Worm (Caenorhabditis elegans) whole organism, young adult: ENCODE measurements around the gene anoh-2.

Source experiments
- F37B4.10 ChIP-seq: fragments of 200-800 bp; sonication (Bioruptor generic); IDR thresholded peaks from 2 replicates; pipeline ENCODE4 v1.3.6; 2022; ENCODE audit warnings: missing genetic modification characterization, missing compliant biosample characterization
- F52B5.7 ChIP-seq: sonication (generic microtip); optimal IDR thresholded peaks from 2 replicates; lab custom pipeline; 2016; ENCODE audit warnings: mild to moderate bottlenecking, missing genetic modification characterization, missing compliant biosample characterization
- F55B11.4 ChIP-seq: sonication (generic microtip); optimal IDR thresholded peaks from 2 replicates; lab custom pipeline; 2016; ENCODE audit warnings: missing compliant biosample characterization, missing genetic modification characterization, borderline replicate concordance; ENCODE audit not compliant: insufficient read depth
- F57A8.1 ChIP-seq: fragments of 200-800 bp; sonication (Bioruptor generic); optimal IDR thresholded peaks from 2 replicates; lab custom pipeline; 2018; ENCODE audit warnings: mild to moderate bottlenecking, missing genetic modification characterization, moderate library complexity, missing compliant biosample characterization
- F57C9.4 ChIP-seq: sonication (generic microtip); optimal IDR thresholded peaks from 2 replicates; lab custom pipeline; 2017; ENCODE audit warnings: mild to moderate bottlenecking, missing genetic modification characterization, missing compliant biosample characterization
- K12H6.12 ChIP-seq: fragments of 200-800 bp; sonication (Bioruptor generic); optimal IDR thresholded peaks from 2 replicates; lab custom pipeline; 2018; ENCODE audit warnings: mild to moderate bottlenecking, missing genetic modification characterization, missing compliant biosample characterization
- T26A5.8 ChIP-seq: sonication (generic microtip); optimal IDR thresholded peaks from 2 replicates; lab custom pipeline; 2016; ENCODE audit warnings: missing genetic modification characterization, missing compliant biosample characterization
- Y53G8AR.9 ChIP-seq: fragments of 200-800 bp; sonication (Bioruptor generic); conservative IDR thresholded peaks from 2 replicates; pipeline ENCODE4 v1.3.6; 2022; ENCODE audit warnings: missing genetic modification reagents, missing genetic modification characterization, missing compliant biosample characterization
- Y67H2A.10 ChIP-seq: fragments of 200-800 bp; sonication (Bioruptor generic); conservative IDR thresholded peaks from 2 replicates; pipeline ENCODE4 v1.3.6; 2022; ENCODE audit warnings: missing genetic modification reagents, missing genetic modification characterization, missing compliant biosample characterization
- Y79H2A.3 ChIP-seq: fragments of 200-800 bp; sonication (Bioruptor generic); conservative IDR thresholded peaks from 2 replicates; pipeline ENCODE4 v1.3.6; 2022; ENCODE audit warnings: missing genetic modification reagents, missing genetic modification characterization, missing compliant biosample characterization
- ZK185.1 ChIP-seq: sonication (generic microtip); optimal IDR thresholded peaks from 2 replicates; lab custom pipeline; 2016; ENCODE audit warnings: mild to moderate bottlenecking, missing genetic modification characterization, missing compliant biosample characterization; ENCODE audit not compliant: poor library complexity, severe bottlenecking
- ama-1 ChIP-seq, 3 experiments: fragments of 150-350 bp in 1 of 3; sonication (generic microtip) in 2 of 3; optimal IDR thresholded peaks; 2 replicates each; lab custom pipeline; 2014 to 2018; ENCODE audit warnings: missing biosample characterization in 2 of 3, missing genetic modification characterization in 2 of 3, missing genetic modification reagents in 2 of 3
- attf-5 ChIP-seq: fragments of 200-800 bp; sonication (Bioruptor generic); optimal IDR thresholded peaks from 2 replicates; lab custom pipeline; 2018; ENCODE audit warnings: mild to moderate bottlenecking, missing genetic modification characterization, missing compliant biosample characterization
- cebp-1 ChIP-seq, 2 experiments: fragments of 200-800 bp in 1 of 2; sonication (Bioruptor generic) in 1 of 2; sonication (generic microtip) in 1 of 2; IDR thresholded peaks in 1 of 2; optimal IDR thresholded peaks in 1 of 2; 2 replicates each; pipeline versions ENCODE4 v1.3.6 to Lab custom; 2017 to 2022; ENCODE audit warnings: missing compliant biosample characterization in 2 of 2, missing genetic modification characterization in 2 of 2, mild to moderate bottlenecking in 1 of 2, missing genetic modification reagents in 1 of 2, moderate library complexity in 1 of 2
- ceh-100 ChIP-seq: fragments of 200-800 bp; sonication (Bioruptor generic); IDR thresholded peaks from 2 replicates; pipeline ENCODE4 v1.3.6; 2022; ENCODE audit warnings: missing genetic modification reagents, missing genetic modification characterization, missing compliant biosample characterization
- ceh-27 ChIP-seq: fragments of 200-800 bp; sonication (Bioruptor generic); optimal IDR thresholded peaks from 2 replicates; lab custom pipeline; 2018; ENCODE audit warnings: mild to moderate bottlenecking, missing genetic modification characterization, moderate library complexity, missing compliant biosample characterization
- ceh-79 ChIP-seq: sonication (generic microtip); optimal IDR thresholded peaks from 2 replicates; lab custom pipeline; 2017; ENCODE audit warnings: mild to moderate bottlenecking, missing genetic modification characterization, missing compliant biosample characterization
- chd-7 ChIP-seq: sonication (generic microtip); optimal IDR thresholded peaks from 2 replicates; lab custom pipeline; 2016; ENCODE audit warnings: mild to moderate bottlenecking, missing genetic modification characterization, moderate library complexity, missing compliant biosample characterization
- dpl-1 ChIP-seq: fragments of 150-350 bp; optimal IDR thresholded peaks from 2 replicates; lab custom pipeline; 2014; ENCODE audit warnings: missing biosample characterization, missing genetic modification reagents, missing genetic modification characterization
- ekl-4 ChIP-seq: fragments of 200-800 bp; sonication (Bioruptor generic); IDR thresholded peaks from 2 replicates; pipeline ENCODE4 v1.3.6; 2022; ENCODE audit warnings: missing genetic modification reagents, missing genetic modification characterization, missing compliant biosample characterization
- fkh-3 ChIP-seq: sonication (generic microtip); optimal IDR thresholded peaks from 2 replicates; lab custom pipeline; 2016; ENCODE audit warnings: mild to moderate bottlenecking, missing genetic modification characterization, missing compliant biosample characterization
- hlh-26 ChIP-seq: fragments of 200-800 bp; sonication (Bioruptor generic); conservative IDR thresholded peaks from 2 replicates; pipeline ENCODE4 v1.3.6; 2022; ENCODE audit warnings: missing genetic modification reagents, missing genetic modification characterization, missing compliant biosample characterization
- hmg-1.2 ChIP-seq: fragments of 200-800 bp; sonication (Bioruptor generic); IDR thresholded peaks from 2 replicates; pipeline ENCODE4 v1.3.6; 2022; ENCODE audit warnings: missing genetic modification reagents, missing genetic modification characterization, missing compliant biosample characterization
- hmg-20 ChIP-seq: fragments of 200-800 bp; sonication (Bioruptor generic); IDR thresholded peaks from 2 replicates; pipeline ENCODE4 v1.3.6; 2022; ENCODE audit warnings: missing genetic modification reagents, missing genetic modification characterization, missing compliant biosample characterization
- lag-1 ChIP-seq: fragments of 200-800 bp; sonication (Bioruptor generic); IDR thresholded peaks from 2 replicates; pipeline ENCODE4 v1.3.6; 2022; ENCODE audit warnings: missing genetic modification reagents, missing genetic modification characterization, missing compliant biosample characterization
- lin-54 ChIP-seq: fragments of 200-800 bp; sonication (Bioruptor generic); optimal IDR thresholded peaks from 2 replicates; lab custom pipeline; 2018; ENCODE audit warnings: mild to moderate bottlenecking, missing genetic modification characterization, missing compliant biosample characterization
- lir-1 ChIP-seq: fragments of 200-800 bp; sonication (Bioruptor generic); conservative IDR thresholded peaks from 2 replicates; pipeline ENCODE4 v1.3.6; 2022; ENCODE audit warnings: missing genetic modification reagents, missing genetic modification characterization, missing compliant biosample characterization
- lsy-27 ChIP-seq: sonication (generic microtip); optimal IDR thresholded peaks from 2 replicates; lab custom pipeline; 2017; ENCODE audit warnings: missing genetic modification characterization, mild to moderate bottlenecking, missing compliant biosample characterization, antibody characterized with exemption, missing genotype, borderline replicate concordance; ENCODE audit not compliant: insufficient read depth
- mes-4 ChIP-seq: sonication (generic microtip); optimal IDR thresholded peaks from 2 replicates; lab custom pipeline; 2016; ENCODE audit warnings: missing genotype, missing genetic modification characterization, missing compliant biosample characterization
- nfya-1 ChIP-seq: sonication (generic microtip); optimal IDR thresholded peaks from 2 replicates; lab custom pipeline; 2017; ENCODE audit warnings: antibody characterized with exemption, missing compliant biosample characterization, missing genetic modification characterization, borderline replicate concordance; ENCODE audit not compliant: insufficient read depth
- nfya-2 ChIP-seq: fragments of 200-800 bp; sonication (Bioruptor generic); IDR thresholded peaks from 2 replicates; pipeline ENCODE4 v1.3.6; 2022; ENCODE audit warnings: missing genetic modification reagents, missing genetic modification characterization, missing compliant biosample characterization
- nhr-120 ChIP-seq: fragments of 200-800 bp; sonication (Bioruptor generic); IDR thresholded peaks from 2 replicates; pipeline ENCODE4 v1.3.6; 2022; ENCODE audit warnings: missing genetic modification characterization, missing compliant biosample characterization
- nhr-80 ChIP-seq: sonication (generic microtip); optimal IDR thresholded peaks from 2 replicates; lab custom pipeline; 2016; ENCODE audit warnings: missing genetic modification characterization, missing compliant biosample characterization
- nhr-90 ChIP-seq: sonication (generic microtip); optimal IDR thresholded peaks from 2 replicates; lab custom pipeline; 2016; ENCODE audit warnings: missing genotype, mild to moderate bottlenecking, missing genetic modification characterization, missing compliant biosample characterization
- rec-8 ChIP-seq, 2 experiments: sonication (generic microtip); optimal IDR thresholded peaks; 2 replicates each; lab custom pipeline; 2016; ENCODE audit warnings: mild to moderate bottlenecking in 2 of 2, missing genetic modification characterization in 2 of 2, missing genetic modification reagents in 2 of 2, missing genotype in 2 of 2, missing biosample characterization in 1 of 2, missing compliant biosample characterization in 1 of 2, moderate library complexity in 1 of 2
- sdz-38 ChIP-seq: sonication (generic microtip); optimal IDR thresholded peaks from 2 replicates; lab custom pipeline; 2016; ENCODE audit warnings: missing genotype, missing genetic modification characterization, missing compliant biosample characterization
- snpc-1.3 ChIP-seq: sonication (generic microtip); optimal IDR thresholded peaks from 2 replicates; lab custom pipeline; 2017; ENCODE audit warnings: missing genetic modification characterization, mild to moderate bottlenecking, missing compliant biosample characterization, antibody characterized with exemption, moderate library complexity, missing genotype, missing genetic modification reagents; ENCODE audit not compliant: insufficient read depth
- snpc-4 ChIP-seq, 5 experiments: fragments of 150-350 bp in 1 of 5; sonication (generic microtip) in 4 of 5; optimal IDR thresholded peaks; 2 replicates each; lab custom pipeline; 2014 to 2018; ENCODE audit warnings: missing genetic modification characterization in 5 of 5, missing biosample characterization in 3 of 5, antibody characterized with exemption in 2 of 5, mild to moderate bottlenecking in 2 of 5, missing compliant biosample characterization in 2 of 5, missing genotype in 2 of 5, moderate library complexity in 2 of 5, missing genetic modification reagents in 1 of 5
- somi-1 ChIP-seq: fragments of 200-800 bp; sonication (Bioruptor generic); optimal IDR thresholded peaks from 2 replicates; lab custom pipeline; 2018; ENCODE audit warnings: mild to moderate bottlenecking, missing genetic modification characterization, missing compliant biosample characterization
- zim-3 ChIP-seq: sonication (generic microtip); optimal IDR thresholded peaks from 2 replicates; lab custom pipeline; 2017; ENCODE audit warnings: mild to moderate bottlenecking, missing genetic modification characterization, moderate library complexity, missing compliant biosample characterization

Gene anoh-2

ce11 chrIV:14612547-14613329 lies 45.4 kb upstream of the anoh-2 start (continued):
- TF ChIP-seq ceh-27 (GFP tag; lab: Kevin White, UChicago) (peak; percentile 28), hlh-26 (no peak), hmg-1.2 (GFP tag; lab: Robert Waterston, UW) (peak; percentile 4; the same call in 1 of the 2 replicates), chd-7 (no peak), ceh-100 (GFP tag; lab: Robert Waterston, UW) (no peak)

- TF ChIP-seq dpl-1 (no peak), ama-1 (optimal IDR thresholded peaks at IDR 0.05; lab: Kevin White, UChicago) (no peak), ama-1 (GFP tag; optimal IDR thresholded peaks at IDR 0.05; lab: Kevin White, UChicago) (no peak), rec-8 (tag; optimal IDR thresholded peaks at IDR 0.05; lab: Kevin White, UChicago) (no peak), zim-3 (tag; lab: Kevin White, UChicago) (no peak), F52B5.7 (no peak), attf-5 (GFP tag; lab: Kevin White, UChicago) (no peak), hlh-26 (no peak), F55B11.4 (tag; lab: Kevin White, UChicago) (no peak), K12H6.12 (no peak), nhr-120 (GFP tag; lab: Robert Waterston, UW) (no peak), nhr-90 (no peak), F57C9.4 (tag; lab: Kevin White, UChicago) (no peak), fkh-3 (no peak), Y53G8AR.9 (GFP tag; lab: Robert Waterston, UW) (no peak), T26A5.8 (tag; lab: Kevin White, UChicago) (no peak)
These were observed 44.7 kb upstream of the anoh-2 start for ce11 chrIV:14613375-14613774.

ce11 chrIV:14614176-14614740 lies 43.9 kb upstream of the anoh-2 start:
- TF ChIP-seq lag-1 (GFP tag; lab: Robert Waterston, UW) (no peak), ekl-4 (GFP tag; lab: Robert Waterston, UW) (no peak), cebp-1 (GFP tag; IDR thresholded peaks at IDR 0.05; lab: Robert Waterston, UW) (no peak), cebp-1 (tag; optimal IDR thresholded peaks at IDR 0.05; lab: Kevin White, UChicago) (peak; percentile 23), Y67H2A.10 (GFP tag; lab: Robert Waterston, UW) (no peak), snpc-1.3 (no peak), lir-1 (GFP tag; lab: Robert Waterston, UW) (no peak), hmg-20 (GFP tag; lab: Robert Waterston, UW) (no peak), lin-54 (GFP tag; lab: Kevin White, UChicago) (no peak), nfya-2 (GFP tag; lab: Robert Waterston, UW) (no peak), somi-1 (GFP tag; lab: Kevin White, UChicago) (peak; percentile 47), F57A8.1 (GFP tag; lab: Kevin White, UChicago) (no peak), nhr-90 (no peak), nfya-1 (tag; lab: Kevin White, UChicago) (no peak), snpc-4 (GFP tag; optimal IDR thresholded peaks at IDR 0.05; lab: Kevin White, UChicago) (no peak), snpc-4 (tag; optimal IDR thresholded peaks at IDR 0.05; lab: Kevin White, UChicago) (no peak), mes-4 (tag; lab: Kevin White, UChicago) (no peak), attf-5 (GFP tag; lab: Kevin White, UChicago) (no peak), Y79H2A.3 (GFP tag; lab: Robert Waterston, UW) (no peak), chd-7 (no peak), ZK185.1 (tag; lab: Kevin White, UChicago) (peak; percentile 3), F37B4.10 (no peak), ceh-79 (tag; lab: Kevin White, UChicago) (no peak), F52B5.7 (no peak), nhr-80 (tag; lab: Kevin White, UChicago) (peak; percentile 9), dpl-1 (no peak), ama-1 (optimal IDR thresholded peaks at IDR 0.05; lab: Kevin White, UChicago) (peak; percentile 19), ama-1 (GFP tag; optimal IDR thresholded peaks at IDR 0.05; lab: Kevin White, UChicago) (no peak), ceh-100 (GFP tag; lab: Robert Waterston, UW) (no peak), sdz-38 (no peak), lsy-27 (tag; lab: Kevin White, UChicago) (no peak)
